Fruit fly (Drosophila melanogaster): ENCODE measurements around the gene stx.
A peak's percentile ranks its signal among the peaks of the same experiment; 100 is the strongest.

Gene stx

dm6 chrX:10744315-10744767 is 402 bp downstream of the stx start, which contains the start of gene ras (continued):
- no peak for TF ChIP-seq org-1 (GFP tag; optimal IDR thresholded peaks at IDR 0.05)
- no peak for TF ChIP-seq CG8290 (GFP tag; optimal IDR thresholded peaks at IDR 0.05)
- peak in 1 of 2 experiments; percentile 38 for TF ChIP-seq CG8290 (tag; optimal IDR thresholded peaks at IDR 0.05)
- no peak for TF ChIP-seq dmrt99B (tag; optimal IDR thresholded peaks at IDR 0.05)
- no peak for TF ChIP-seq croc (GFP tag; conservative IDR thresholded peaks at IDR 0.05)
- TF ChIP-seq fd96Cb (tag; optimal IDR thresholded peaks at IDR 0.05) = no peak
- no peak for TF ChIP-seq z (GFP tag; IDR thresholded peaks at IDR 0.05)
- no peak for TF ChIP-seq Lhr (GFP tag; optimal IDR thresholded peaks at IDR 0.05)
- no peak for TF ChIP-seq CG13287 (GFP tag; IDR thresholded peaks at IDR 0.05; ENCODE audit: partially characterized antibody)
- peak; percentile 27 for TF ChIP-seq HmgZ (tag; optimal IDR thresholded peaks at IDR 0.05)
- TF ChIP-seq schlank (tag; optimal IDR thresholded peaks at IDR 0.05) = no peak
- TF ChIP-seq sr (GFP tag; IDR thresholded peaks at IDR 0.05) = peak; percentile 80
- TF ChIP-seq ems (GFP tag; optimal IDR thresholded peaks at IDR 0.05) = no peak
- no peak for TF ChIP-seq eyg (GFP tag; optimal IDR thresholded peaks at IDR 0.05)
- peak; percentile 22 for TF ChIP-seq CG15479 (GFP tag; optimal IDR thresholded peaks at IDR 0.05)
- TF ChIP-seq CG10366 (GFP tag; IDR thresholded peaks at IDR 0.05) = no peak
- peak; percentile 86 for TF ChIP-seq CG17385 (GFP tag; optimal IDR thresholded peaks at IDR 0.05)
- peak; percentile 25 for TF ChIP-seq CG5180 (GFP tag; optimal IDR thresholded peaks at IDR 0.05)
- TF ChIP-seq Dref (GFP tag; IDR thresholded peaks at IDR 0.05) = peak; percentile 38; the same call in 1 of the 2 replicates
- TF ChIP-seq sens (GFP tag) = no peak
- TF ChIP-seq ash1 (GFP tag; optimal IDR thresholded peaks at IDR 0.05) = peak; percentile 37
- TF ChIP-seq CG11398 (GFP tag; optimal IDR thresholded peaks at IDR 0.05) = no peak
- TF ChIP-seq emc (GFP tag; optimal IDR thresholded peaks at IDR 0.05) = no peak
- 0 out of 2 replicates have a peak, but pooled peaks have one; percentile 26 for TF ChIP-seq klu (GFP tag; IDR thresholded peaks at IDR 0.05)
- peak; percentile 5 for TF ChIP-seq Kr (GFP tag; optimal IDR thresholded peaks at IDR 0.05)
- TF ChIP-seq CG18599 (GFP tag; optimal IDR thresholded peaks at IDR 0.05) = peak; percentile 37
- TF ChIP-seq abd-A (tag; optimal IDR thresholded peaks at IDR 0.05) = peak; percentile 87
- no peak for TF ChIP-seq CG10274 (GFP tag; optimal IDR thresholded peaks at IDR 0.05)
- TF ChIP-seq Side (GFP tag; optimal IDR thresholded peaks at IDR 0.05) = peak; percentile 19
- no peak for TF ChIP-seq sens-2 (GFP tag; IDR thresholded peaks at IDR 0.05)
- no peak for TF ChIP-seq dm (GFP tag; optimal IDR thresholded peaks at IDR 0.05)
- no peak for TF ChIP-seq phol (tag; optimal IDR thresholded peaks at IDR 0.05)
- TF ChIP-seq CG30020 (tag; optimal IDR thresholded peaks at IDR 0.05) = no peak
- peak; percentile 46 for TF ChIP-seq CG10543 (GFP tag; optimal IDR thresholded peaks at IDR 0.05)
- peak in 1 of 2 experiments; percentile 95 for TF ChIP-seq Pdp1 (GFP tag; optimal IDR thresholded peaks at IDR 0.05)
- TF ChIP-seq corto (GFP tag; optimal IDR thresholded peaks at IDR 0.05) = no peak
- TF ChIP-seq crol (GFP tag; IDR thresholded peaks at IDR 0.05) = peak; percentile 93
- peak; percentile 35 for TF ChIP-seq chn (GFP tag; optimal IDR thresholded peaks at IDR 0.05)
- peak; percentile 95 for TF ChIP-seq exex (tag; optimal IDR thresholded peaks at IDR 0.05)
- TF ChIP-seq Hand (GFP tag; optimal IDR thresholded peaks at IDR 0.05) = no peak
- no peak for TF ChIP-seq knrl (GFP tag; IDR thresholded peaks at IDR 0.05; ENCODE audit: partially characterized antibody)
- TF ChIP-seq cg (GFP tag; optimal IDR thresholded peaks at IDR 0.05) = peak; percentile 77
- TF ChIP-seq CG10565 (GFP tag; optimal IDR thresholded peaks at IDR 0.05) = no peak
- peak; percentile 84 for TF ChIP-seq Med (GFP tag)
- peak; percentile 16 for TF ChIP-seq CG7987 (GFP tag; optimal IDR thresholded peaks at IDR 0.05)
- no peak for TF ChIP-seq Lpt (GFP tag; optimal IDR thresholded peaks at IDR 0.05)
- no peak for TF ChIP-seq Bdp1 (GFP tag; optimal IDR thresholded peaks at IDR 0.05)
- no peak for TF ChIP-seq CG9727 (GFP tag; optimal IDR thresholded peaks at IDR 0.05)
- no peak for TF ChIP-seq Stat92E (GFP tag; optimal IDR thresholded peaks at IDR 0.05)
- TF ChIP-seq prd (optimal IDR thresholded peaks at IDR 0.05) = no peak
- TF ChIP-seq prd (GFP tag; IDR thresholded peaks at IDR 0.05) = no peak

All from whole organism, embryonic.